Fruit fly (Drosophila melanogaster) whole organism, embryonic: ENCODE measurements around the gene orb.
A peak's percentile ranks its signal among the peaks of the same experiment; 100 is the strongest.

Source experiments
- ATbp ChIP-seq: fragments of 200-800 bp; sonication (Bioruptor generic); optimal IDR thresholded peaks from 2 replicates; lab custom pipeline; 2017; ENCODE audit warnings: missing biosample characterization, mild to moderate bottlenecking, missing genetic modification characterization, missing genetic modification reagents
- Atf6 ChIP-seq: fragments of 200-800 bp; sonication (Bioruptor generic); IDR thresholded peaks from 2 replicates; pipeline ENCODE4 v1.3.6; 2022; ENCODE audit warnings: missing biosample characterization, missing genetic modification characterization
- BtbVII ChIP-seq: fragments of 200-800 bp; sonication (Bioruptor generic); optimal IDR thresholded peaks from 3 replicates; lab custom pipeline; 2017; ENCODE audit warnings: missing biosample characterization, mild to moderate bottlenecking, missing genetic modification characterization
- C15 ChIP-seq: fragments of 200-800 bp; sonication (Bioruptor generic); IDR thresholded peaks from 3 replicates; pipeline ENCODE4 v1.3.6; 2022; ENCODE audit warnings: missing biosample characterization, missing genetic modification characterization
- CG10366 ChIP-seq: fragments of 200-800 bp; sonication (Bioruptor generic); IDR thresholded peaks from 2 replicates; pipeline ENCODE4 v1.3.6; 2022; ENCODE audit warnings: missing biosample characterization, missing genetic modification characterization
- CG10431 ChIP-seq: fragments of 200-800 bp; sonication (Bioruptor generic); optimal IDR thresholded peaks from 3 replicates; lab custom pipeline; 2018; ENCODE audit warnings: missing biosample characterization, mild to moderate bottlenecking, missing genetic modification characterization
- CG12071 ChIP-seq: fragments of 200-800 bp; sonication (Bioruptor generic); optimal IDR thresholded peaks from 3 replicates; lab custom pipeline; 2018; ENCODE audit warnings: missing biosample characterization, mild to moderate bottlenecking, missing genetic modification characterization
- CG12155 ChIP-seq: fragments of 200-800 bp; sonication (Bioruptor generic); optimal IDR thresholded peaks from 3 replicates; lab custom pipeline; 2016; ENCODE audit warnings: missing biosample characterization, missing genetic modification characterization
- CG13287 ChIP-seq: fragments of 200-800 bp; sonication (Bioruptor generic); IDR thresholded peaks from 2 replicates; pipeline ENCODE4 v1.3.6; 2022; ENCODE audit warnings: missing biosample characterization, missing genetic modification characterization; ENCODE audit not compliant: partially characterized antibody
- CG14860 ChIP-seq: fragments of 200-800 bp; sonication (Bioruptor generic); IDR thresholded peaks from 3 replicates; pipeline ENCODE4 v1.3.6; 2022; ENCODE audit warnings: missing biosample characterization, missing genetic modification characterization; ENCODE audit not compliant: partially characterized antibody
- CG15073 ChIP-seq: fragments of 200-800 bp; sonication (Bioruptor generic); optimal IDR thresholded peaks from 2 replicates; lab custom pipeline; 2016; ENCODE audit warnings: missing biosample characterization, missing genetic modification characterization
- CG2712 ChIP-seq: fragments of 200-800 bp; optimal IDR thresholded peaks from 3 replicates; lab custom pipeline; 2019; ENCODE audit warnings: missing biosample characterization, mild to moderate bottlenecking, missing genetic modification characterization, moderate library complexity
- CG3838 ChIP-seq: fragments of 200-800 bp; sonication (Bioruptor generic); optimal IDR thresholded peaks from 3 replicates; lab custom pipeline; 2016; ENCODE audit warnings: missing biosample characterization, missing genetic modification characterization
- CG3995 ChIP-seq: fragments of 200-800 bp; sonication (Bioruptor generic); optimal IDR thresholded peaks from 3 replicates; lab custom pipeline; 2016; ENCODE audit warnings: missing biosample characterization, missing genetic modification characterization
- CG4707 ChIP-seq: fragments of 200-800 bp; sonication (Bioruptor generic); optimal IDR thresholded peaks from 2 replicates; lab custom pipeline; 2018; ENCODE audit warnings: missing biosample characterization, mild to moderate bottlenecking, missing genetic modification characterization, moderate library complexity
- CG7963 ChIP-seq: fragments of 200-800 bp; sonication (Bioruptor generic); IDR thresholded peaks from 3 replicates; pipeline ENCODE4 v1.3.6; 2022; ENCODE audit warnings: missing biosample characterization, missing genetic modification characterization; ENCODE audit not compliant: partially characterized antibody
- CG8388 ChIP-seq: fragments of 200-800 bp; sonication (Bioruptor generic); optimal IDR thresholded peaks from 2 replicates; lab custom pipeline; 2019; ENCODE audit warnings: missing biosample characterization, mild to moderate bottlenecking, missing genetic modification characterization, moderate library complexity
- CG9932 ChIP-seq: fragments of 200-800 bp; sonication (Bioruptor generic); IDR thresholded peaks from 2 replicates; pipeline ENCODE4 v1.3.6; 2022; ENCODE audit warnings: missing biosample characterization, missing genetic modification characterization
- Camta ChIP-seq: fragments of 200-800 bp; sonication (Bioruptor generic); optimal IDR thresholded peaks from 2 replicates; lab custom pipeline; 2016; ENCODE audit warnings: missing biosample characterization, missing genetic modification characterization
- Dek ChIP-seq: fragments of 200-800 bp; sonication (Bioruptor generic); optimal IDR thresholded peaks from 3 replicates; lab custom pipeline; 2019; ENCODE audit warnings: missing biosample characterization, mild to moderate bottlenecking, missing genetic modification characterization, moderate library complexity
- Dip3 ChIP-seq: fragments of 200-800 bp; sonication (Bioruptor generic); optimal IDR thresholded peaks from 3 replicates; lab custom pipeline; 2016; ENCODE audit warnings: missing biosample characterization, missing genetic modification characterization
- GATAe ChIP-seq: fragments of 200-800 bp; sonication (Bioruptor generic); conservative IDR thresholded peaks from 2 replicates; pipeline ENCODE4 v1.3.6; 2022; ENCODE audit warnings: missing biosample characterization, missing genetic modification characterization
- Gug ChIP-seq: fragments of 200-800 bp; sonication (Bioruptor generic); IDR thresholded peaks from 4 replicates; pipeline ENCODE4 v1.3.6; 2022; ENCODE audit warnings: missing biosample characterization, missing genetic modification characterization
- Mes4 ChIP-seq: fragments of 200-800 bp; sonication (Bioruptor generic); optimal IDR thresholded peaks from 2 replicates; lab custom pipeline; 2016; ENCODE audit warnings: missing biosample characterization, missing genetic modification characterization
- NC2β ChIP-seq: fragments of 200-800 bp; sonication (Bioruptor generic); optimal IDR thresholded peaks from 2 replicates; lab custom pipeline; 2016; ENCODE audit warnings: missing biosample characterization, missing genetic modification characterization
- Oli ChIP-seq: fragments of 200-800 bp; sonication (Bioruptor generic); optimal IDR thresholded peaks from 2 replicates; lab custom pipeline; 2018; ENCODE audit warnings: missing biosample characterization, mild to moderate bottlenecking, missing genetic modification characterization, moderate library complexity
- Pdp1 ChIP-seq, 2 experiments: fragments of 200-800 bp; sonication (Bioruptor generic); optimal IDR thresholded peaks; 3 replicates each; lab custom pipeline; 2016; ENCODE audit warnings: missing biosample characterization in 2 of 2, missing genetic modification characterization in 2 of 2, mild to moderate bottlenecking in 1 of 2, moderate library complexity in 1 of 2
- Rfx ChIP-seq: fragments of 200-800 bp; sonication (Bioruptor generic); IDR thresholded peaks from 2 replicates; pipeline ENCODE4 v1.3.6; 2022; ENCODE audit warnings: missing biosample characterization, missing genetic modification characterization
- Rx ChIP-seq: fragments of 200-800 bp; sonication (Bioruptor generic); IDR thresholded peaks from 2 replicates; pipeline ENCODE4 v1.3.6; 2022; ENCODE audit warnings: missing biosample characterization, missing genetic modification characterization
- Scr ChIP-seq: fragments of 200-800 bp; sonication (Bioruptor generic); IDR thresholded peaks from 2 replicates; pipeline ENCODE4 v1.3.6; 2022; ENCODE audit warnings: missing biosample characterization, missing genetic modification characterization; ENCODE audit not compliant: partially characterized antibody
- Usf ChIP-seq: fragments of 200-800 bp; sonication (Bioruptor generic); optimal IDR thresholded peaks from 2 replicates; lab custom pipeline; 2017; ENCODE audit warnings: missing genotype, missing biosample characterization, missing genetic modification characterization
- Xrp1 ChIP-seq: fragments of 200-800 bp; sonication (Bioruptor generic); IDR thresholded peaks from 2 replicates; pipeline ENCODE4 v1.3.6; 2022; ENCODE audit warnings: missing biosample characterization, missing genetic modification characterization
- ash1 ChIP-seq: fragments of 200-800 bp; sonication (Bioruptor generic); optimal IDR thresholded peaks from 2 replicates; lab custom pipeline; 2018; ENCODE audit warnings: missing biosample characterization, mild to moderate bottlenecking, missing genetic modification characterization
- bbx ChIP-seq: fragments of 200-800 bp; sonication (Bioruptor generic); IDR thresholded peaks from 2 replicates; pipeline ENCODE4 v1.3.6; 2022; ENCODE audit warnings: missing biosample characterization, missing genetic modification characterization; ENCODE audit not compliant: partially characterized antibody
- chm ChIP-seq: fragments of 200-800 bp; sonication (Bioruptor generic); IDR thresholded peaks from 2 replicates; pipeline ENCODE4 v1.3.6; 2022; ENCODE audit warnings: missing biosample characterization, missing genetic modification characterization
- dmrt11E ChIP-seq: fragments of 200-800 bp; sonication (Bioruptor generic); optimal IDR thresholded peaks from 3 replicates; lab custom pipeline; 2018; ENCODE audit warnings: missing biosample characterization, mild to moderate bottlenecking, missing genetic modification characterization, moderate library complexity
- fd102C ChIP-seq: fragments of 200-800 bp; sonication (Bioruptor generic); optimal IDR thresholded peaks from 2 replicates; lab custom pipeline; 2018; ENCODE audit warnings: missing biosample characterization, mild to moderate bottlenecking, missing genetic modification characterization, moderate library complexity
- gcm2 ChIP-seq: fragments of 200-800 bp; sonication (Bioruptor generic); optimal IDR thresholded peaks from 2 replicates; lab custom pipeline; 2016; ENCODE audit warnings: missing biosample characterization, missing genetic modification characterization
- hbn ChIP-seq: fragments of 200-800 bp; sonication (Bioruptor generic); IDR thresholded peaks from 2 replicates; pipeline ENCODE4 v1.3.6; 2022; ENCODE audit warnings: missing biosample characterization, missing genetic modification characterization; ENCODE audit not compliant: partially characterized antibody
- lilli ChIP-seq: fragments of 200-800 bp; sonication (Bioruptor generic); optimal IDR thresholded peaks from 3 replicates; lab custom pipeline; 2016; ENCODE audit warnings: missing biosample characterization, missing genetic modification characterization
- nerfin-2 ChIP-seq: fragments of 200-800 bp; sonication (Bioruptor generic); IDR thresholded peaks from 2 replicates; pipeline ENCODE4 v1.3.6; 2022; ENCODE audit warnings: missing biosample characterization, missing genetic modification characterization; ENCODE audit not compliant: partially characterized antibody
- nom ChIP-seq: fragments of 200-800 bp; sonication (Bioruptor generic); optimal IDR thresholded peaks from 2 replicates; lab custom pipeline; 2017; ENCODE audit warnings: missing biosample characterization, missing genetic modification characterization, mild to moderate bottlenecking, moderate library complexity, missing genetic modification reagents
- oc ChIP-seq: fragments of 200-800 bp; sonication (Bioruptor generic); optimal IDR thresholded peaks from 2 replicates; lab custom pipeline; 2018; ENCODE audit warnings: missing biosample characterization, mild to moderate bottlenecking, missing genetic modification characterization, moderate library complexity
- pum ChIP-seq: fragments of 200-800 bp; sonication (Bioruptor generic); optimal IDR thresholded peaks from 2 replicates; lab custom pipeline; 2016; ENCODE audit warnings: missing biosample characterization, missing genetic modification characterization
- pzg ChIP-seq: fragments of 200-800 bp; sonication (Bioruptor generic); optimal IDR thresholded peaks from 3 replicates; lab custom pipeline; 2018; ENCODE audit warnings: missing biosample characterization, mild to moderate bottlenecking, missing genetic modification characterization, moderate library complexity
- slbo ChIP-seq: fragments of 200-800 bp; sonication (Bioruptor generic); IDR thresholded peaks from 2 replicates; pipeline ENCODE4 v1.3.6; 2022; ENCODE audit warnings: missing biosample characterization, missing genetic modification characterization
- sug ChIP-seq: fragments of 200-800 bp; optimal IDR thresholded peaks from 2 replicates; lab custom pipeline; 2019; ENCODE audit warnings: missing biosample characterization, mild to moderate bottlenecking, missing genetic modification characterization, moderate library complexity
- tap ChIP-seq: fragments of 200-800 bp; optimal IDR thresholded peaks from 3 replicates; lab custom pipeline; 2019; ENCODE audit warnings: missing biosample characterization, mild to moderate bottlenecking, missing genetic modification characterization, moderate library complexity
- zfh2 ChIP-seq: fragments of 200-800 bp; sonication (Bioruptor generic); optimal IDR thresholded peaks from 2 replicates; lab custom pipeline; 2016; ENCODE audit warnings: missing biosample characterization, missing genetic modification characterization

Gene orb

dm6 chr3R:23239934-23240632 is 40.6 kb downstream of the orb start (continued):
- TF ChIP-seq Atf6 (GFP tag; lab: Robert Waterston, UW) (peak; percentile 78), Camta (GFP tag; lab: Kevin White, UChicago) (peak; percentile 27), CG10366 (GFP tag; lab: Robert Waterston, UW) (peak; percentile 55), CG2712 (tag; lab: Kevin White, UChicago) (no peak), Rx (GFP tag; lab: Robert Waterston, UW) (peak; percentile 15; the same call in 1 of the 2 replicates), CG13287 (GFP tag; lab: Robert Waterston, UW) (no peak), Xrp1 (GFP tag; lab: Robert Waterston, UW) (peak; percentile 81), pzg (GFP tag; lab: Kevin White, UChicago) (no peak), Mes4 (no peak), Gug (peak; percentile 56; the same call in 3 of the 4 replicates), NC2β (GFP tag; lab: Kevin White, UChicago) (no peak), BtbVII (GFP tag; lab: Kevin White, UChicago) (peak; percentile 67), bbx (GFP tag; lab: Robert Waterston, UW) (no peak), GATAe (GFP tag; lab: Robert Waterston, UW) (no peak), CG3838 (GFP tag; lab: Kevin White, UChicago) (no peak), CG12155 (no peak), CG3995 (GFP tag; lab: Kevin White, UChicago) (no peak), CG8388 (peak; percentile 58), CG12071 (GFP tag; lab: Kevin White, UChicago) (peak; percentile 47), sug (tag; lab: Kevin White, UChicago) (no peak), CG14860 (GFP tag; lab: Robert Waterston, UW) (no peak), fd102C (GFP tag; lab: Kevin White, UChicago) (no peak), dmrt11E (no peak), C15 (GFP tag; lab: Robert Waterston, UW) (no peak), CG4707 (GFP tag; lab: Kevin White, UChicago) (no peak), Usf (GFP tag; lab: Kevin White, UChicago) (no peak), CG10431 (GFP tag; lab: Kevin White, UChicago) (no peak), zfh2 (GFP tag; lab: Kevin White, UChicago) (peak; percentile 46), lilli (peak; percentile 65), gcm2 (no peak), nom (no peak), Pdp1 (GFP tag; optimal IDR thresholded peaks at IDR 0.05; lab: Kevin White, UChicago) (peak in 1 of 2 experiments; percentile 65), oc (tag; lab: Kevin White, UChicago) (peak; percentile 23), CG15073 (GFP tag; lab: Kevin White, UChicago) (no peak), Scr (GFP tag; lab: Robert Waterston, UW) (no peak), nerfin-2 (no peak), pum (GFP tag; lab: Kevin White, UChicago) (peak; percentile 43), Dek (tag; lab: Kevin White, UChicago) (peak; percentile 69), slbo (GFP tag; lab: Robert Waterston, UW) (peak; percentile 77), CG7963 (GFP tag; lab: Robert Waterston, UW) (no peak), ATbp (peak; percentile 70), tap (tag; lab: Kevin White, UChicago) (peak; percentile 73), ash1 (GFP tag; lab: Kevin White, UChicago) (no peak), Rfx (GFP tag; lab: Robert Waterston, UW) (peak; percentile 71), Oli (tag; lab: Kevin White, UChicago) (peak; percentile 49), chm (GFP tag; lab: Robert Waterston, UW) (no peak), CG9932 (GFP tag; lab: Robert Waterston, UW) (peak; percentile 63), hbn (GFP tag; lab: Robert Waterston, UW) (no peak), Dip3 (GFP tag; lab: Kevin White, UChicago) (peak; percentile 42)
